Fruit fly (Drosophila melanogaster) whole organism, embryonic: Measurements from ENCODE around the gene CG4462.

Experiments used
- BEAF-32 ChIP-seq: fragments of 200-800 bp; sonication (Bioruptor generic); optimal IDR thresholded peaks from 3 replicates; lab custom pipeline; 2017; ENCODE audit warnings: missing biosample characterization, missing genetic modification characterization, mild to moderate bottlenecking, moderate library complexity, missing genetic modification reagents
- Bdp1 ChIP-seq: fragments of 200-800 bp; sonication (Bioruptor generic); optimal IDR thresholded peaks from 3 replicates; lab custom pipeline; 2016; ENCODE audit warnings: missing biosample characterization, missing genetic modification characterization
- CG10321 ChIP-seq: fragments of 200-800 bp; sonication (Bioruptor generic); IDR thresholded peaks from 2 replicates; pipeline ENCODE4 v1.3.6; 2022; ENCODE audit warnings: missing biosample characterization, missing genetic modification characterization
- CG11093 ChIP-seq: fragments of 200-800 bp; sonication (Bioruptor generic); IDR thresholded peaks from 3 replicates; pipeline ENCODE4 v1.3.6; 2022; ENCODE audit warnings: missing biosample characterization, missing genetic modification characterization
- CG11560 ChIP-seq: fragments of 200-800 bp; sonication (Bioruptor generic); IDR thresholded peaks from 3 replicates; pipeline ENCODE4 v1.3.6; 2022; ENCODE audit warnings: missing biosample characterization, missing genetic modification characterization
- CG13123 ChIP-seq: fragments of 200-800 bp; sonication (Bioruptor generic); optimal IDR thresholded peaks from 2 replicates; lab custom pipeline; 2016; ENCODE audit warnings: missing biosample characterization, missing genetic modification characterization
- CG15479 ChIP-seq: fragments of 200-800 bp; sonication (Bioruptor generic); optimal IDR thresholded peaks from 3 replicates; lab custom pipeline; 2019; ENCODE audit warnings: missing biosample characterization, mild to moderate bottlenecking, missing genetic modification characterization, moderate library complexity
- CG15696 ChIP-seq: fragments of 200-800 bp; sonication (Bioruptor generic); optimal IDR thresholded peaks from 2 replicates; lab custom pipeline; 2019; ENCODE audit warnings: missing biosample characterization, mild to moderate bottlenecking, missing genetic modification characterization, moderate library complexity
- CG16815 ChIP-seq: fragments of 200-800 bp; sonication (Bioruptor generic); optimal IDR thresholded peaks from 3 replicates; lab custom pipeline; 2017; ENCODE audit warnings: missing biosample characterization, mild to moderate bottlenecking, missing genetic modification characterization
- CG17361 ChIP-seq: fragments of 200-800 bp; sonication (Bioruptor generic); IDR thresholded peaks from 3 replicates; pipeline ENCODE4 v1.3.6; 2022; ENCODE audit warnings: missing biosample characterization, missing genetic modification characterization
- CG17385 ChIP-seq: fragments of 200-800 bp; sonication (Bioruptor generic); optimal IDR thresholded peaks from 3 replicates; lab custom pipeline; 2018; ENCODE audit warnings: missing biosample characterization, mild to moderate bottlenecking, missing genetic modification characterization
- CG18262 ChIP-seq: fragments of 200-800 bp; optimal IDR thresholded peaks from 3 replicates; lab custom pipeline; 2019; ENCODE audit warnings: missing biosample characterization, mild to moderate bottlenecking, missing genetic modification characterization, moderate library complexity
- CG1832 ChIP-seq: fragments of 200-800 bp; sonication (Bioruptor generic); optimal IDR thresholded peaks from 2 replicates; lab custom pipeline; 2017; ENCODE audit warnings: missing biosample characterization, mild to moderate bottlenecking, missing genetic modification characterization, inconsistent platforms
- CG18476 ChIP-seq: fragments of 200-800 bp; sonication (Bioruptor generic); optimal IDR thresholded peaks from 2 replicates; lab custom pipeline; 2016; ENCODE audit warnings: missing biosample characterization, mild to moderate bottlenecking, missing genetic modification characterization
- CG2199 ChIP-seq: fragments of 200-800 bp; sonication (Bioruptor generic); IDR thresholded peaks from 3 replicates; pipeline ENCODE4 v1.3.6; 2022; ENCODE audit warnings: missing biosample characterization, missing genetic modification characterization
- CG2712 ChIP-seq: fragments of 200-800 bp; optimal IDR thresholded peaks from 3 replicates; lab custom pipeline; 2019; ENCODE audit warnings: missing biosample characterization, mild to moderate bottlenecking, missing genetic modification characterization, moderate library complexity
- CG3163 ChIP-seq: fragments of 200-800 bp; sonication (Bioruptor generic); optimal IDR thresholded peaks from 3 replicates; lab custom pipeline; 2016; ENCODE audit warnings: missing biosample characterization, missing genetic modification characterization
- CG6654 ChIP-seq: fragments of 200-800 bp; sonication (Bioruptor generic); optimal IDR thresholded peaks from 2 replicates; lab custom pipeline; 2017; ENCODE audit warnings: missing biosample characterization, mild to moderate bottlenecking, missing genetic modification characterization
- CG7556 ChIP-seq: fragments of 200-800 bp; sonication (Bioruptor generic); optimal IDR thresholded peaks from 2 replicates; lab custom pipeline; 2017; ENCODE audit warnings: missing biosample characterization, mild to moderate bottlenecking, missing genetic modification characterization
- CG7839 ChIP-seq: fragments of 200-800 bp; sonication (Bioruptor generic); optimal IDR thresholded peaks from 3 replicates; lab custom pipeline; 2018; ENCODE audit warnings: missing biosample characterization, mild to moderate bottlenecking, missing genetic modification characterization, moderate library complexity
- CG9727 ChIP-seq: fragments of 200-800 bp; sonication (Bioruptor generic); optimal IDR thresholded peaks from 3 replicates; lab custom pipeline; 2017; ENCODE audit warnings: missing biosample characterization, mild to moderate bottlenecking, missing genetic modification characterization
- CG9932 ChIP-seq: fragments of 200-800 bp; sonication (Bioruptor generic); IDR thresholded peaks from 2 replicates; pipeline ENCODE4 v1.3.6; 2022; ENCODE audit warnings: missing biosample characterization, missing genetic modification characterization
- CHES-1-like ChIP-seq: fragments of 200-800 bp; sonication (Bioruptor generic); optimal IDR thresholded peaks from 2 replicates; lab custom pipeline; 2016; ENCODE audit warnings: missing biosample characterization, missing genetic modification characterization
- Chrac-16 ChIP-seq: fragments of 200-800 bp; sonication (Bioruptor generic); optimal IDR thresholded peaks from 3 replicates; lab custom pipeline; 2016; ENCODE audit warnings: missing biosample characterization, missing genetic modification characterization
- CoRest ChIP-seq: fragments of 200-800 bp; sonication (Bioruptor generic); optimal IDR thresholded peaks from 3 replicates; lab custom pipeline; 2018; ENCODE audit warnings: missing biosample characterization, mild to moderate bottlenecking, missing genetic modification characterization, moderate library complexity
- D19A ChIP-seq: fragments of 200-800 bp; optimal IDR thresholded peaks from 3 replicates; lab custom pipeline; 2019; ENCODE audit warnings: missing biosample characterization, mild to moderate bottlenecking, missing genetic modification characterization, moderate library complexity
- Dfd ChIP-seq, 2 experiments: fragments of >200 bp; optimal IDR thresholded peaks; 2 replicates each; lab custom pipeline; 2017; ENCODE audit warnings: missing biosample characterization in 2 of 2, missing genetic modification characterization in 2 of 2
- HLHmδ ChIP-seq: fragments of 200-800 bp; sonication (Bioruptor generic); optimal IDR thresholded peaks from 2 replicates; lab custom pipeline; 2018; ENCODE audit warnings: missing biosample characterization, mild to moderate bottlenecking, missing genetic modification characterization, moderate library complexity
- Jarid2 ChIP-seq: fragments of 200-800 bp; sonication (Bioruptor generic); optimal IDR thresholded peaks from 3 replicates; lab custom pipeline; 2017; ENCODE audit warnings: mild to moderate bottlenecking, missing biosample characterization, missing genetic modification reagents, missing genetic modification characterization
- Med ChIP-seq: fragments of 200-800 bp; sonication (Bioruptor generic); peaks from one replicate; lab custom pipeline; 2016; ENCODE audit warnings: missing biosample characterization, missing genetic modification characterization, mild to moderate bottlenecking, inconsistent platforms, moderate library complexity
- Opbp ChIP-seq: fragments of 200-800 bp; sonication (Bioruptor generic); IDR thresholded peaks from 3 replicates; pipeline ENCODE4 v1.3.6; 2022; ENCODE audit warnings: missing biosample characterization, missing genetic modification characterization; ENCODE audit not compliant: partially characterized antibody
- Ssrp ChIP-seq: fragments of 200-800 bp; sonication (Bioruptor generic); optimal IDR thresholded peaks from 2 replicates; lab custom pipeline; 2018; ENCODE audit warnings: missing biosample characterization, mild to moderate bottlenecking, missing genetic modification characterization, moderate library complexity
- Usf ChIP-seq: fragments of 200-800 bp; sonication (Bioruptor generic); optimal IDR thresholded peaks from 2 replicates; lab custom pipeline; 2017; ENCODE audit warnings: missing genotype, missing biosample characterization, missing genetic modification characterization
- al ChIP-seq: fragments of 200-800 bp; sonication (Bioruptor generic); IDR thresholded peaks from 2 replicates; pipeline ENCODE4 v1.3.6; 2022; ENCODE audit warnings: missing biosample characterization, missing genetic modification characterization
- ato ChIP-seq: fragments of 200-800 bp; sonication (Bioruptor generic); IDR thresholded peaks from 2 replicates; pipeline ENCODE4 v1.3.6; 2022; ENCODE audit warnings: missing biosample characterization, missing genetic modification characterization; ENCODE audit not compliant: partially characterized antibody
- br ChIP-seq: fragments of >200 bp; optimal IDR thresholded peaks from 2 replicates; lab custom pipeline; 2017
- bsh ChIP-seq, 2 experiments: fragments of 200-800 bp; sonication (Bioruptor generic); optimal IDR thresholded peaks; 2 replicates each; lab custom pipeline; 2017 to 2018; ENCODE audit warnings: mild to moderate bottlenecking in 2 of 2, missing biosample characterization in 2 of 2, missing genetic modification characterization in 2 of 2, moderate library complexity in 1 of 2
- dmrt11E ChIP-seq: fragments of 200-800 bp; sonication (Bioruptor generic); optimal IDR thresholded peaks from 3 replicates; lab custom pipeline; 2018; ENCODE audit warnings: missing biosample characterization, mild to moderate bottlenecking, missing genetic modification characterization, moderate library complexity
- dmrt99B ChIP-seq: fragments of 200-800 bp; sonication (Bioruptor generic); optimal IDR thresholded peaks from 2 replicates; lab custom pipeline; 2018; ENCODE audit warnings: missing biosample characterization, mild to moderate bottlenecking, missing genetic modification characterization, moderate library complexity
- emc ChIP-seq: fragments of 200-800 bp; sonication (Bioruptor generic); optimal IDR thresholded peaks from 2 replicates; lab custom pipeline; 2016; ENCODE audit warnings: missing biosample characterization, missing genetic modification characterization
- eve ChIP-seq, 2 experiments: fragments of >200 bp; optimal IDR thresholded peaks; 2 replicates each; lab custom pipeline; 2017; ENCODE audit warnings: missing biosample characterization in 2 of 2, missing genetic modification characterization in 2 of 2
- nmo ChIP-seq: fragments of 200-800 bp; sonication (Bioruptor generic); optimal IDR thresholded peaks from 2 replicates; lab custom pipeline; 2018; ENCODE audit warnings: missing biosample characterization, mild to moderate bottlenecking, missing genetic modification characterization, moderate library complexity
- p53 ChIP-seq: fragments of 200-800 bp; sonication (Bioruptor generic); optimal IDR thresholded peaks from 2 replicates; lab custom pipeline; 2016; ENCODE audit warnings: missing biosample characterization, missing genetic modification characterization
- psq ChIP-seq: fragments of 200-800 bp; sonication (Bioruptor generic); optimal IDR thresholded peaks from 2 replicates; lab custom pipeline; 2017; ENCODE audit warnings: missing biosample characterization, missing genetic modification characterization
- row ChIP-seq: fragments of 200-800 bp; sonication (Bioruptor generic); IDR thresholded peaks from 3 replicates; pipeline ENCODE4 v1.3.6; 2022; ENCODE audit warnings: missing biosample characterization, missing genetic modification characterization
- sd ChIP-seq: fragments of 200-800 bp; sonication (Bioruptor generic); optimal IDR thresholded peaks from 3 replicates; lab custom pipeline; 2018; ENCODE audit warnings: missing biosample characterization, mild to moderate bottlenecking, missing genetic modification characterization, moderate library complexity
- seq ChIP-seq: fragments of 200-800 bp; sonication (Bioruptor generic); IDR thresholded peaks from 2 replicates; pipeline ENCODE4 v1.3.6; 2022; ENCODE audit warnings: missing biosample characterization, missing genetic modification characterization

Gene CG4462

dm6 chr3R:19934840-19935776 lies 9.9 kb upstream of the CG4462 start, which contains the start of gene mira (continued):
- TF ChIP-seq CG17361 (GFP tag; lab: Robert Waterston, UW) = peak; percentile 20; the same call in 1 of the 3 replicates
- no peak for TF ChIP-seq CG6654
- TF ChIP-seq Opbp (GFP tag; lab: Robert Waterston, UW) = peak; percentile 12; the same call in 1 of the 3 replicates
- peak; percentile 57 for TF ChIP-seq nmo (GFP tag; lab: Kevin White, UChicago)
- peak; percentile 84 for TF ChIP-seq CG1832 (GFP tag; lab: Kevin White, UChicago)
- TF ChIP-seq CG11560 (tag; lab: Robert Waterston, UW) = no peak
- TF ChIP-seq CG15479 = peak; percentile 31
- no peak for TF ChIP-seq Dfd (GFP tag; optimal IDR thresholded peaks at IDR 0.05; lab: Kevin White, UChicago)
- TF ChIP-seq CG9932 (GFP tag; lab: Robert Waterston, UW) = no peak
- peak; percentile 73 for TF ChIP-seq CG9727
- 0 out of 2 replicates have a peak, but pooled peaks have one; percentile 51 for TF ChIP-seq CG10321 (GFP tag; lab: Robert Waterston, UW)
- TF ChIP-seq row (GFP tag; lab: Robert Waterston, UW) = peak; percentile 31; the same call in 1 of the 3 replicates
- no peak for TF ChIP-seq CG17385
- TF ChIP-seq sd (tag; lab: Kevin White, UChicago) = peak; percentile 36
- TF ChIP-seq Jarid2 (GFP tag; lab: Kevin White, UChicago) = peak; percentile 10
- TF ChIP-seq CG7556 (GFP tag; lab: Kevin White, UChicago) = peak; percentile 34
- TF ChIP-seq CG2712 (tag; lab: Kevin White, UChicago) = peak; percentile 44
- TF ChIP-seq bsh (GFP tag; optimal IDR thresholded peaks at IDR 0.05; lab: Kevin White, UChicago) = no peak
- no peak for TF ChIP-seq CG13123 (GFP tag; lab: Kevin White, UChicago)
- TF ChIP-seq Ssrp (tag; lab: Kevin White, UChicago) = peak; percentile 3
- peak; percentile 56 for TF ChIP-seq CG18262 (tag; lab: Kevin White, UChicago)
- TF ChIP-seq CG7839 = no peak
- TF ChIP-seq Med (GFP tag; lab: Kevin White, UChicago) = peak; percentile 23
- TF ChIP-seq dmrt99B = no peak
- peak; percentile 41; the same call in 1 of the 2 replicates for TF ChIP-seq seq (GFP tag; lab: Robert Waterston, UW)
- no peak for TF ChIP-seq emc (GFP tag; lab: Kevin White, UChicago)
- peak; percentile 38 for TF ChIP-seq CG16815 (GFP tag; lab: Kevin White, UChicago)
- TF ChIP-seq Bdp1 (GFP tag; lab: Kevin White, UChicago) = no peak
- no peak for TF ChIP-seq CG3163 (GFP tag; lab: Kevin White, UChicago)
- no peak for TF ChIP-seq br (lab: Kevin White, UChicago)
- TF ChIP-seq Chrac-16 (GFP tag; lab: Kevin White, UChicago) = no peak
- 0 out of 3 replicates have a peak, but pooled peaks have one; percentile 8 for TF ChIP-seq CG2199 (GFP tag; lab: Robert Waterston, UW)
- no peak for TF ChIP-seq al (GFP tag; lab: Robert Waterston, UW)
- TF ChIP-seq Usf (GFP tag; lab: Kevin White, UChicago) = peak; percentile 5
- TF ChIP-seq p53 = no peak
- no peak for TF ChIP-seq CHES-1-like
- TF ChIP-seq eve (GFP tag; optimal IDR thresholded peaks at IDR 0.05; lab: Kevin White, UChicago) = no peak
- TF ChIP-seq ato (GFP tag; lab: Robert Waterston, UW) = no peak
- peak; percentile 59 for TF ChIP-seq CG15696 (tag; lab: Kevin White, UChicago)
- no peak for TF ChIP-seq CG18476 (GFP tag; lab: Kevin White, UChicago)
- peak; percentile 99 for TF ChIP-seq D19A (tag; lab: Kevin White, UChicago)
- no peak for TF ChIP-seq CG11093 (GFP tag; lab: Robert Waterston, UW)
- peak; percentile 25 for TF ChIP-seq CoRest (tag; lab: Kevin White, UChicago)
- TF ChIP-seq BEAF-32 (GFP tag; lab: Kevin White, UChicago) = no peak
- TF ChIP-seq HLHmδ (GFP tag; lab: Kevin White, UChicago) = peak; percentile 87
- peak; percentile 72 for TF ChIP-seq dmrt11E (tag; lab: Kevin White, UChicago)
- TF ChIP-seq psq = no peak
